Worm (Caenorhabditis elegans) whole organism, young adult: Measurements from ENCODE around the gene glrx-5.

Experiments
- B0336.3 ChIP-seq: fragments of 200-800 bp; sonication (Bioruptor generic); IDR thresholded peaks from 2 replicates; pipeline ENCODE4 v1.3.6; 2022; ENCODE audit warnings: missing genetic modification characterization, missing compliant biosample characterization
- C06A6.2 ChIP-seq: fragments of 200-800 bp; sonication (Bioruptor generic); conservative IDR thresholded peaks from 2 replicates; pipeline ENCODE4 v1.3.6; 2022; ENCODE audit warnings: missing genetic modification characterization, missing compliant biosample characterization
- F22D6.2 ChIP-seq: sonication (generic microtip); optimal IDR thresholded peaks from 2 replicates; lab custom pipeline; 2016; ENCODE audit warnings: mild to moderate bottlenecking, missing genetic modification characterization, missing compliant biosample characterization
- F23B12.7 ChIP-seq: sonication (generic microtip); optimal IDR thresholded peaks from 2 replicates; lab custom pipeline; 2017; ENCODE audit warnings: missing genetic modification characterization, mild to moderate bottlenecking, missing compliant biosample characterization, antibody characterized with exemption, moderate library complexity; ENCODE audit not compliant: insufficient read depth
- F49E8.2 ChIP-seq: sonication (generic microtip); optimal IDR thresholded peaks from 3 replicates; lab custom pipeline; 2017; ENCODE audit warnings: missing genetic modification characterization, mild to moderate bottlenecking, missing compliant biosample characterization, antibody characterized with exemption, moderate library complexity; ENCODE audit not compliant: insufficient read depth
- F57C9.4 ChIP-seq: sonication (generic microtip); optimal IDR thresholded peaks from 2 replicates; lab custom pipeline; 2017; ENCODE audit warnings: mild to moderate bottlenecking, missing genetic modification characterization, missing compliant biosample characterization
- Y53F4B.3 ChIP-seq: fragments of 200-800 bp; sonication (Bioruptor generic); IDR thresholded peaks from 2 replicates; pipeline ENCODE4 v1.3.6; 2022; ENCODE audit warnings: missing genetic modification reagents, missing genetic modification characterization, missing compliant biosample characterization
- Y53G8AR.9 ChIP-seq: fragments of 200-800 bp; sonication (Bioruptor generic); conservative IDR thresholded peaks from 2 replicates; pipeline ENCODE4 v1.3.6; 2022; ENCODE audit warnings: missing genetic modification reagents, missing genetic modification characterization, missing compliant biosample characterization
- Y67H2A.10 ChIP-seq: fragments of 200-800 bp; sonication (Bioruptor generic); conservative IDR thresholded peaks from 2 replicates; pipeline ENCODE4 v1.3.6; 2022; ENCODE audit warnings: missing genetic modification reagents, missing genetic modification characterization, missing compliant biosample characterization
- Y95B8A.8 ChIP-seq: fragments of 200-800 bp; sonication (Bioruptor generic); IDR thresholded peaks from 2 replicates; pipeline ENCODE4 v1.3.6; 2022; ENCODE audit warnings: missing genetic modification reagents, missing genetic modification characterization, missing compliant biosample characterization
- aptf-2 ChIP-seq: fragments of 200-800 bp; sonication (Bioruptor generic); conservative IDR thresholded peaks from 2 replicates; pipeline ENCODE4 v1.3.6; 2022; ENCODE audit warnings: missing genetic modification reagents, missing genetic modification characterization, missing compliant biosample characterization
- atf-7 ChIP-seq: sonication (generic microtip); optimal IDR thresholded peaks from 2 replicates; lab custom pipeline; 2017; ENCODE audit warnings: mild to moderate bottlenecking, missing genetic modification characterization, missing compliant biosample characterization
- athp-1 ChIP-seq: sonication (generic microtip); optimal IDR thresholded peaks from 2 replicates; lab custom pipeline; 2017; ENCODE audit warnings: mild to moderate bottlenecking, missing genetic modification characterization, missing compliant biosample characterization
- attf-3 ChIP-seq: fragments of 200-800 bp; sonication (Bioruptor generic); conservative IDR thresholded peaks from 2 replicates; pipeline ENCODE4 v1.3.6; 2022; ENCODE audit warnings: missing genetic modification reagents, missing genetic modification characterization, missing compliant biosample characterization
- attf-5 ChIP-seq: fragments of 200-800 bp; sonication (Bioruptor generic); optimal IDR thresholded peaks from 2 replicates; lab custom pipeline; 2018; ENCODE audit warnings: mild to moderate bottlenecking, missing genetic modification characterization, missing compliant biosample characterization
- bed-2 ChIP-seq: fragments of 200-800 bp; sonication (Bioruptor generic); IDR thresholded peaks from 2 replicates; pipeline ENCODE4 v1.3.6; 2022; ENCODE audit warnings: missing genetic modification reagents, missing genetic modification characterization, missing compliant biosample characterization
- ceh-79 ChIP-seq: sonication (generic microtip); optimal IDR thresholded peaks from 2 replicates; lab custom pipeline; 2017; ENCODE audit warnings: mild to moderate bottlenecking, missing genetic modification characterization, missing compliant biosample characterization
- ceh-91 ChIP-seq: fragments of 200-800 bp; sonication (Bioruptor generic); IDR thresholded peaks from 2 replicates; pipeline ENCODE4 v1.3.6; 2022; ENCODE audit warnings: missing genetic modification reagents, missing genetic modification characterization, missing compliant biosample characterization
- dox-1 ChIP-seq: fragments of 200-800 bp; sonication (Bioruptor generic); IDR thresholded peaks from 2 replicates; pipeline ENCODE4 v1.3.6; 2022; ENCODE audit warnings: missing genetic modification reagents, missing genetic modification characterization, missing compliant biosample characterization
- dpl-1 ChIP-seq: fragments of 150-350 bp; optimal IDR thresholded peaks from 2 replicates; lab custom pipeline; 2014; ENCODE audit warnings: missing biosample characterization, missing genetic modification reagents, missing genetic modification characterization
- egrh-3 ChIP-seq: fragments of 200-800 bp; sonication (Bioruptor generic); IDR thresholded peaks from 2 replicates; pipeline ENCODE4 v1.3.6; 2022; ENCODE audit warnings: missing genetic modification reagents, missing genetic modification characterization, missing compliant biosample characterization
- hlh-12 ChIP-seq: sonication (generic microtip); optimal IDR thresholded peaks from 2 replicates; lab custom pipeline; 2016; ENCODE audit warnings: missing genetic modification characterization, missing compliant biosample characterization
- let-607 ChIP-seq, 2 experiments: fragments of 200-800 bp in 1 of 2; sonication (Bioruptor generic) in 1 of 2; sonication (generic microtip) in 1 of 2; optimal IDR thresholded peaks; 2 replicates each; lab custom pipeline; 2016 to 2018; ENCODE audit warnings: mild to moderate bottlenecking in 2 of 2, missing compliant biosample characterization in 2 of 2, missing genetic modification characterization in 2 of 2, moderate library complexity in 2 of 2, missing genotype in 1 of 2
- lin-26 ChIP-seq: fragments of 200-800 bp; sonication (Bioruptor generic); IDR thresholded peaks from 2 replicates; pipeline ENCODE4 v1.3.6; 2022; ENCODE audit warnings: missing genetic modification reagents, missing genetic modification characterization, missing compliant biosample characterization
- lin-35 ChIP-seq, 3 experiments: fragments of 150-350 bp in 2 of 3; sonication (generic microtip) in 1 of 3; optimal IDR thresholded peaks; 2 replicates each; lab custom pipeline; 2014 to 2018; ENCODE audit warnings: missing biosample characterization in 3 of 3, missing genetic modification characterization in 3 of 3, missing genetic modification reagents in 3 of 3
- lin-54 ChIP-seq: fragments of 200-800 bp; sonication (Bioruptor generic); optimal IDR thresholded peaks from 2 replicates; lab custom pipeline; 2018; ENCODE audit warnings: mild to moderate bottlenecking, missing genetic modification characterization, missing compliant biosample characterization
- lir-1 ChIP-seq: fragments of 200-800 bp; sonication (Bioruptor generic); conservative IDR thresholded peaks from 2 replicates; pipeline ENCODE4 v1.3.6; 2022; ENCODE audit warnings: missing genetic modification reagents, missing genetic modification characterization, missing compliant biosample characterization
- madf-3 ChIP-seq: fragments of 200-800 bp; sonication (Bioruptor generic); IDR thresholded peaks from 2 replicates; pipeline ENCODE4 v1.3.6; 2022; ENCODE audit warnings: missing genetic modification reagents, missing genetic modification characterization, missing compliant biosample characterization
- mcd-1 ChIP-seq: fragments of 200-800 bp; sonication (Bioruptor generic); IDR thresholded peaks from 2 replicates; pipeline ENCODE4 v1.3.6; 2022; ENCODE audit warnings: missing genetic modification reagents, missing genetic modification characterization, missing compliant biosample characterization
- mel-28 ChIP-seq: sonication (generic microtip); optimal IDR thresholded peaks from 2 replicates; lab custom pipeline; 2016; ENCODE audit warnings: borderline replicate concordance, mild to moderate bottlenecking, missing genetic modification characterization, missing compliant biosample characterization
- mxl-1 ChIP-seq: sonication (generic microtip); optimal IDR thresholded peaks from 2 replicates; lab custom pipeline; 2016; ENCODE audit warnings: missing genetic modification characterization, missing compliant biosample characterization
- nfya-1 ChIP-seq: sonication (generic microtip); optimal IDR thresholded peaks from 2 replicates; lab custom pipeline; 2017; ENCODE audit warnings: antibody characterized with exemption, missing compliant biosample characterization, missing genetic modification characterization, borderline replicate concordance; ENCODE audit not compliant: insufficient read depth
- nfya-2 ChIP-seq: fragments of 200-800 bp; sonication (Bioruptor generic); IDR thresholded peaks from 2 replicates; pipeline ENCODE4 v1.3.6; 2022; ENCODE audit warnings: missing genetic modification reagents, missing genetic modification characterization, missing compliant biosample characterization
- nhr-27 ChIP-seq: fragments of 200-800 bp; sonication (Bioruptor generic); optimal IDR thresholded peaks from 2 replicates; lab custom pipeline; 2018; ENCODE audit warnings: mild to moderate bottlenecking, missing genetic modification characterization, moderate library complexity, missing compliant biosample characterization
- rec-8 ChIP-seq, 2 experiments: sonication (generic microtip); optimal IDR thresholded peaks; 2 replicates each; lab custom pipeline; 2016; ENCODE audit warnings: mild to moderate bottlenecking in 2 of 2, missing genetic modification characterization in 2 of 2, missing genetic modification reagents in 2 of 2, missing genotype in 2 of 2, missing biosample characterization in 1 of 2, missing compliant biosample characterization in 1 of 2, moderate library complexity in 1 of 2
- rpc-1 ChIP-seq, 2 experiments: fragments of 150-350 bp in 1 of 2; sonication (generic microtip) in 1 of 2; optimal IDR thresholded peaks; 2 replicates each; lab custom pipeline; 2014 to 2018; ENCODE audit warnings: missing biosample characterization in 1 of 2, missing genetic modification characterization in 1 of 2, missing genetic modification reagents in 1 of 2, missing genotype in 1 of 2
- snpc-1.1 ChIP-seq: sonication (generic microtip); optimal IDR thresholded peaks from 2 replicates; lab custom pipeline; 2017; ENCODE audit warnings: missing genetic modification characterization, mild to moderate bottlenecking, missing compliant biosample characterization, antibody characterized with exemption, moderate library complexity, missing genotype, missing genetic modification reagents; ENCODE audit not compliant: insufficient read depth
- snpc-1.3 ChIP-seq: sonication (generic microtip); optimal IDR thresholded peaks from 2 replicates; lab custom pipeline; 2017; ENCODE audit warnings: missing genetic modification characterization, mild to moderate bottlenecking, missing compliant biosample characterization, antibody characterized with exemption, moderate library complexity, missing genotype, missing genetic modification reagents; ENCODE audit not compliant: insufficient read depth
- somi-1 ChIP-seq: fragments of 200-800 bp; sonication (Bioruptor generic); optimal IDR thresholded peaks from 2 replicates; lab custom pipeline; 2018; ENCODE audit warnings: mild to moderate bottlenecking, missing genetic modification characterization, missing compliant biosample characterization
- tbx-9 ChIP-seq: sonication (generic microtip); optimal IDR thresholded peaks from 2 replicates; lab custom pipeline; 2016; ENCODE audit warnings: borderline replicate concordance, missing genetic modification characterization, inconsistent platforms, missing compliant biosample characterization
- tlf-1 ChIP-seq: fragments of 200-800 bp; sonication (Bioruptor generic); optimal IDR thresholded peaks from 2 replicates; lab custom pipeline; 2018; ENCODE audit warnings: mild to moderate bottlenecking, missing genetic modification characterization, missing compliant biosample characterization
- unc-130 ChIP-seq: sonication (generic microtip); optimal IDR thresholded peaks from 2 replicates; lab custom pipeline; 2016; ENCODE audit warnings: missing genetic modification reagents, missing genetic modification characterization, missing compliant biosample characterization
- xnd-1 ChIP-seq: sonication (generic microtip); optimal IDR thresholded peaks from 2 replicates; lab custom pipeline; 2016; ENCODE audit warnings: missing genotype, missing genetic modification reagents, missing genetic modification characterization, missing compliant biosample characterization
- zfh-2 ChIP-seq: fragments of 200-800 bp; sonication (Bioruptor generic); conservative IDR thresholded peaks from 2 replicates; pipeline ENCODE4 v1.3.6; 2022; ENCODE audit warnings: missing genetic modification reagents, missing genetic modification characterization, missing compliant biosample characterization
- ztf-18 ChIP-seq: sonication (generic microtip); optimal IDR thresholded peaks from 2 replicates; lab custom pipeline; 2016; ENCODE audit warnings: missing genotype, mild to moderate bottlenecking, missing genetic modification characterization, missing compliant biosample characterization
- ztf-26 ChIP-seq: sonication (generic microtip); optimal IDR thresholded peaks from 2 replicates; lab custom pipeline; 2017; ENCODE audit warnings: missing genetic modification characterization, missing compliant biosample characterization

Gene glrx-5

DNA sequence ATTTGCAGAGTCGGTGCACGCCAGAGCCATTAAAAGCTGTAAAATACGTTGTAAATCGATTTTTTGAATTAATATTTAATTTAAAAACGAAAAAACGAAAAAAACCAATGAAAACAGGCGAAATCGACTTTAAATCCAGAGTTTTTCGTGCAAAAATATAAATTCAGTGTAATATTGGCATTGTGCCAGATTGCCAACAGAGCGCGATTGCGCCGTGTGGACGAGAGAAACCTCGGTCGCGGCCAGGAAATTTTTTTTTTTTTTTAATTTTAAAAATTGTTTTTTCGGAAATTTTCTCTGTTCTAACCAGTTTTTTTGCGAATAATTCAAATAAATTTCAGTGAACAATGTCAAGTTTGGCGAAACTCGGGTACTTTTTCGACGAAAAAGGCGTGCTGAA, 22.4 kb downstream of the glrx-5 start, which contains the start of the genes pph-4.1 and Y75B8A.31 (continued):
- peak; percentile 58 for TF ChIP-seq tlf-1
- TF ChIP-seq Y95B8A.8 (GFP tag; lab: Robert Waterston, UW): peak; percentile 70; the same call in 1 of the 2 replicates
- TF ChIP-seq aptf-2 (GFP tag; lab: Robert Waterston, UW): no peak; the same call in 1 of the 2 replicates
- TF ChIP-seq Y67H2A.10 (GFP tag; lab: Robert Waterston, UW): peak; percentile 59; the same call in 1 of the 2 replicates
- peak; percentile 82 for TF ChIP-seq Y53G8AR.9 (GFP tag; lab: Robert Waterston, UW)
- TF ChIP-seq F49E8.2: no peak
- peak in 1 of 3 experiments; percentile 30 for TF ChIP-seq lin-35 (GFP tag; optimal IDR thresholded peaks at IDR 0.05; lab: Kevin White, UChicago)
- no peak for TF ChIP-seq nfya-2 (GFP tag; lab: Robert Waterston, UW)
- peak; percentile 80 for TF ChIP-seq lin-54
- peak; percentile 19 for TF ChIP-seq athp-1 (tag; lab: Kevin White, UChicago)
- TF ChIP-seq let-607 (tag; optimal IDR thresholded peaks at IDR 0.05; lab: Kevin White, UChicago): peak in 1 of 2 experiments; percentile 65
- no peak for TF ChIP-seq nfya-1
- TF ChIP-seq rpc-1 (optimal IDR thresholded peaks at IDR 0.05; lab: Kevin White, UChicago): no peak
- no peak for TF ChIP-seq rpc-1 (tag; optimal IDR thresholded peaks at IDR 0.05; lab: Kevin White, UChicago)
- TF ChIP-seq somi-1: peak; percentile 13
- peak; percentile 63; the same call in 1 of the 2 replicates for TF ChIP-seq madf-3 (GFP tag; lab: Robert Waterston, UW)
- peak; percentile 93 for TF ChIP-seq dox-1 (GFP tag; lab: Robert Waterston, UW)
- TF ChIP-seq xnd-1 (tag; lab: Kevin White, UChicago): peak; percentile 36
- TF ChIP-seq F57C9.4: no peak
- peak; percentile 58 for TF ChIP-seq unc-130
- peak; percentile 48 for TF ChIP-seq snpc-1.1
- no peak for TF ChIP-seq hlh-12 (tag; lab: Kevin White, UChicago)
- TF ChIP-seq egrh-3 (GFP tag; lab: Robert Waterston, UW): no peak
- peak; percentile 67 for TF ChIP-seq lir-1 (GFP tag; lab: Robert Waterston, UW)
- TF ChIP-seq lin-26 (GFP tag; lab: Robert Waterston, UW): no peak
- no peak for TF ChIP-seq tbx-9
- TF ChIP-seq Y53F4B.3 (GFP tag; lab: Robert Waterston, UW): no peak
- TF ChIP-seq F22D6.2 (tag; lab: Kevin White, UChicago): peak; percentile 58
- no peak for TF ChIP-seq atf-7 (tag; lab: Kevin White, UChicago)
- no peak for TF ChIP-seq nhr-27 (tag; lab: Kevin White, UChicago)
- peak; percentile 42 for TF ChIP-seq ztf-26 (tag; lab: Kevin White, UChicago)
- TF ChIP-seq dpl-1 (GFP tag; lab: Kevin White, UChicago): peak; percentile 11
- TF ChIP-seq mel-28 (tag; lab: Kevin White, UChicago): no peak
- peak; percentile 73 for TF ChIP-seq F23B12.7 (tag; lab: Kevin White, UChicago)
- TF ChIP-seq snpc-1.3: peak; percentile 45
- TF ChIP-seq B0336.3 (GFP tag; lab: Robert Waterston, UW): 0 out of 2 replicates have a peak, but pooled peaks have one; percentile 25
- peak; percentile 98 for TF ChIP-seq mcd-1 (GFP tag; lab: Robert Waterston, UW)
- TF ChIP-seq rec-8 (tag; optimal IDR thresholded peaks at IDR 0.05; lab: Kevin White, UChicago): peak; percentile 9 to 11
- TF ChIP-seq bed-2 (GFP tag; lab: Robert Waterston, UW): no peak
- TF ChIP-seq ztf-18 (tag; lab: Kevin White, UChicago): peak; percentile 26
- TF ChIP-seq attf-5 (GFP tag; lab: Kevin White, UChicago): peak; percentile 85
- TF ChIP-seq mxl-1 (tag; lab: Kevin White, UChicago): no peak
- no peak for TF ChIP-seq ceh-79 (tag; lab: Kevin White, UChicago)
- TF ChIP-seq C06A6.2 (GFP tag; lab: Robert Waterston, UW): no peak
- peak; percentile 51; the same call in 1 of the 2 replicates for TF ChIP-seq attf-3
- no peak for TF ChIP-seq zfh-2 (GFP tag; lab: Robert Waterston, UW)
- peak; percentile 87 for TF ChIP-seq ceh-91 (GFP tag; lab: Robert Waterston, UW)
